Fruit fly (Drosophila melanogaster) Kc167 (cell line): Measurements from ENCODE around the gene TfIIFbeta.

Source experiments
- Sin3A ChIP-seq: fragments of >200 bp; optimal IDR thresholded peaks from 2 replicates; lab custom pipeline; 2018; ENCODE audit warnings: missing external identifiers
- psq ChIP-seq: fragments of >200 bp; optimal IDR thresholded peaks from 2 replicates; lab custom pipeline; 2017; ENCODE audit warnings: missing external identifiers

DNA sequence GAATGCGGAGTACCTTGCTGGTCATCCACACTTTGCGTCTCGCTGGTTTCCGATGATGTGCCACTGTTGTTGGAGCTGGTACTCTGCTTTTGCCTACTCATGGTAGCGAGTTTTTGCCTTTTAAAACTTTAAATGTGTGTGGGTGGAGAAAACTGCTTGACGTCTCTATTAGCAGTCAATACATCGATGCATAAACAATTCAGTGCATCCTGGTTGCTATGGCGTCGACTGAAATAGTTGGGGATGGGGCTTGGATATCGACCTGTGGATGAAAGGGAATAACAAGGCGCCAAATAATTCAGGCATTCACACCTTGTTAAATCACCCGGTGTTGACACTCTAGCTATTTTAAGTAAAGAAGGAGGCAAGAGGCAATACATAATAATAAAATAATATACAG lies 14.6 kb upstream of the TfIIFbeta start, which contains the start of gene CG42633:
- no peak for TF ChIP-seq psq (lab: Kevin White, UChicago)
- no peak for TF ChIP-seq Sin3A
